Fruit fly (Drosophila melanogaster): ENCODE data around the gene CG18273.

The CG18273 gene

DNA sequence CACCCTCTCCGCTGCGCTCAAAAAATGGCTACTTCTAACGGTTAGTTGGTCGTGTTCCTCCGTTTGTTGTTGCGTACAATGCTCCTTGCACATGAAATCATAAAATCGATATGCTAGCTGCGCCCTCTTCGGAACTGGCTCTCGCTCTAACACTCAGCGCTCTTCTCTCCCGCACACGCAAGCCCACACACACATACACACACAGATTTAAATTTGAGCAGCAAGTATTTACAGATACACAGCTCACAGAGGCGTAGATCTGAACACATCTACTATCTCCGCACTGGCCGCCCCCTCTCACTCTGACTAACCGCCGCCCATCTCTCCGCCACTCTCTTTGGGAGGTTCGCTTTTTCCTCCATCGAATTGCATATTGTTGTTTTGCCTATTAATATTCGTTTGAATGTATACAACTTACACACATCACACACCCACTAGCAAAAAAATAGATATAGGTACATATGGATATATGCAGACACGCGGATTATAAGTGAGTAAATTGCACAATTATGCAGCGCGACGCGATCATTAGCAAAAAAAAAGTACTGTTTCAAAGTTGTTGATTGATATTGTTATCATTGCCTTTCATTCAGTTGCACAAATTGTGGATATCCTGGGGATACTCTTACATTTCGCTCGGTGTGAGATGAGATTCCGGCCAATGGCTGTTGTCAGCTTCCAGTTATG, 35.1 kb upstream of the CG18273 start (continued):
- no peak; the same call in 1 of the 2 replicates for TF ChIP-seq CG13287 (GFP tag; IDR thresholded peaks at IDR 0.05; ENCODE audit: partially characterized antibody)
- TF ChIP-seq Hsf (GFP tag; optimal IDR thresholded peaks at IDR 0.05): peak; percentile 83
- peak; percentile 33 for TF ChIP-seq CG12236 (GFP tag; optimal IDR thresholded peaks at IDR 0.05)
- no peak for TF ChIP-seq knrl (GFP tag; IDR thresholded peaks at IDR 0.05; ENCODE audit: partially characterized antibody)
- no peak for TF ChIP-seq CG17361 (GFP tag; IDR thresholded peaks at IDR 0.05)
- peak; percentile 97 for TF ChIP-seq CG11456 (GFP tag; IDR thresholded peaks at IDR 0.05)
- no peak for TF ChIP-seq CG7357 (GFP tag; IDR thresholded peaks at IDR 0.05)
- TF ChIP-seq Dek (tag; optimal IDR thresholded peaks at IDR 0.05): peak; percentile 80
- peak; percentile 94 for TF ChIP-seq Antp (GFP tag; optimal IDR thresholded peaks at IDR 0.05)
- no peak for TF ChIP-seq ro (GFP tag; IDR thresholded peaks at IDR 0.05)
- peak; percentile 66 for TF ChIP-seq CG18764 (GFP tag; optimal IDR thresholded peaks at IDR 0.05)
- peak; percentile 71 for TF ChIP-seq CG32772 (GFP tag; IDR thresholded peaks at IDR 0.05)
- peak; percentile 61 for TF ChIP-seq CG4360 (GFP tag; IDR thresholded peaks at IDR 0.05)
- peak; percentile 80; the same call in 2 of the 3 replicates for TF ChIP-seq otp (GFP tag; IDR thresholded peaks at IDR 0.05)
- peak; percentile 85 for TF ChIP-seq crc (GFP tag; optimal IDR thresholded peaks at IDR 0.05)
- TF ChIP-seq CHES-1-like (GFP tag; optimal IDR thresholded peaks at IDR 0.05): peak; percentile 88
- TF ChIP-seq CG4707 (GFP tag; optimal IDR thresholded peaks at IDR 0.05): peak; percentile 70
- no peak for TF ChIP-seq CG7928 (GFP tag; optimal IDR thresholded peaks at IDR 0.05)
- peak; percentile 40 for TF ChIP-seq sqz (GFP tag; optimal IDR thresholded peaks at IDR 0.05)
- TF ChIP-seq CG8944 (GFP tag; optimal IDR thresholded peaks at IDR 0.05): peak; percentile 84
- no peak for TF ChIP-seq ac (GFP tag; optimal IDR thresholded peaks at IDR 0.05)
- TF ChIP-seq gcm2 (GFP tag; optimal IDR thresholded peaks at IDR 0.05): peak; percentile 90
- TF ChIP-seq Kr (GFP tag; optimal IDR thresholded peaks at IDR 0.05): peak; percentile 10
- TF ChIP-seq Ada2b (GFP tag; IDR thresholded peaks at IDR 0.05): peak; percentile 85
- TF ChIP-seq jing (GFP tag; optimal IDR thresholded peaks at IDR 0.05): no peak
- peak; percentile 60 for TF ChIP-seq gcm (GFP tag; optimal IDR thresholded peaks at IDR 0.05)
- peak; percentile 63 for TF ChIP-seq Atf3 (GFP tag; optimal IDR thresholded peaks at IDR 0.05)
- peak; percentile 98 for TF ChIP-seq onecut (GFP tag; IDR thresholded peaks at IDR 0.05)
- peak; percentile 49; the same call in 1 of the 2 replicates for TF ChIP-seq E2f2 (GFP tag; IDR thresholded peaks at IDR 0.05)
- peak; percentile 78 for TF ChIP-seq CG14667 (GFP tag; IDR thresholded peaks at IDR 0.05)
- TF ChIP-seq Vsx1 (GFP tag; optimal IDR thresholded peaks at IDR 0.05): peak; percentile 32
- TF ChIP-seq CG10366 (GFP tag; IDR thresholded peaks at IDR 0.05): peak; percentile 84
- TF ChIP-seq pum (GFP tag; optimal IDR thresholded peaks at IDR 0.05): peak; percentile 85
- peak; percentile 42; the same call in 1 of the 3 replicates for TF ChIP-seq CG11695 (GFP tag; IDR thresholded peaks at IDR 0.05)
- TF ChIP-seq CG5953 (GFP tag; IDR thresholded peaks at IDR 0.05): peak; percentile 75
- TF ChIP-seq CG12071 (GFP tag; optimal IDR thresholded peaks at IDR 0.05): peak; percentile 88
- peak; percentile 92 for TF ChIP-seq Dbx (GFP tag; IDR thresholded peaks at IDR 0.05)
- peak; percentile 92 for TF ChIP-seq CG32767 (GFP tag; IDR thresholded peaks at IDR 0.05)
- peak; percentile 51; the same call in 1 of the 2 replicates for TF ChIP-seq Bgb (GFP tag; IDR thresholded peaks at IDR 0.05; ENCODE audit: partially characterized antibody)
- peak; percentile 66 for TF ChIP-seq disco-r (GFP tag; optimal IDR thresholded peaks at IDR 0.05)
- TF ChIP-seq CG8765 (GFP tag; IDR thresholded peaks at IDR 0.05): peak; percentile 63; the same call in 1 of the 2 replicates
- peak; percentile 88 for TF ChIP-seq schlank (tag; optimal IDR thresholded peaks at IDR 0.05)
- TF ChIP-seq CG11093 (GFP tag; IDR thresholded peaks at IDR 0.05): peak; percentile 69; the same call in 2 of the 3 replicates
- peak; percentile 95 for TF ChIP-seq mirr (GFP tag; optimal IDR thresholded peaks at IDR 0.05)
- no peak for TF ChIP-seq Opbp (GFP tag; IDR thresholded peaks at IDR 0.05; ENCODE audit: partially characterized antibody)
- peak; percentile 72 for TF ChIP-seq cwo (GFP tag; optimal IDR thresholded peaks at IDR 0.05)
- TF ChIP-seq B-H2 (GFP tag; optimal IDR thresholded peaks at IDR 0.05): peak; percentile 95
- peak; percentile 44 for TF ChIP-seq CG10267 (tag; optimal IDR thresholded peaks at IDR 0.05)
- TF ChIP-seq vfl (GFP tag; optimal IDR thresholded peaks at IDR 0.05): peak; percentile 88
- peak; percentile 83 for TF ChIP-seq CG17829 (tag; optimal IDR thresholded peaks at IDR 0.05)

All from whole organism, embryonic.